Fruit fly (Drosophila melanogaster) whole organism, embryonic: Measurements from ENCODE around the gene L2HGDH.

Source experiments
- B-H1 ChIP-seq: fragments of 200-800 bp; sonication (Bioruptor generic); IDR thresholded peaks from 3 replicates; pipeline ENCODE4 v1.3.6; 2022; ENCODE audit warnings: missing biosample characterization, missing genetic modification characterization
- CG10267 ChIP-seq: fragments of 200-800 bp; sonication (Bioruptor generic); optimal IDR thresholded peaks from 2 replicates; lab custom pipeline; 2018; ENCODE audit warnings: missing biosample characterization, mild to moderate bottlenecking, missing genetic modification characterization, moderate library complexity
- CG10366 ChIP-seq: fragments of 200-800 bp; sonication (Bioruptor generic); IDR thresholded peaks from 2 replicates; pipeline ENCODE4 v1.3.6; 2022; ENCODE audit warnings: missing biosample characterization, missing genetic modification characterization
- CG11247 ChIP-seq: fragments of 200-800 bp; sonication (Bioruptor generic); IDR thresholded peaks from 2 replicates; pipeline ENCODE4 v1.3.6; 2022; ENCODE audit warnings: missing biosample characterization, missing genetic modification characterization
- CG11723 ChIP-seq: fragments of 200-800 bp; sonication (Bioruptor generic); optimal IDR thresholded peaks from 2 replicates; lab custom pipeline; 2017; ENCODE audit warnings: missing biosample characterization, mild to moderate bottlenecking, missing genetic modification characterization
- CG12769 ChIP-seq: fragments of 200-800 bp; sonication (Bioruptor generic); optimal IDR thresholded peaks from 2 replicates; lab custom pipeline; 2019; ENCODE audit warnings: missing biosample characterization, mild to moderate bottlenecking, missing genetic modification characterization, moderate library complexity
- CG13287 ChIP-seq: fragments of 200-800 bp; sonication (Bioruptor generic); IDR thresholded peaks from 2 replicates; pipeline ENCODE4 v1.3.6; 2022; ENCODE audit warnings: missing biosample characterization, missing genetic modification characterization; ENCODE audit not compliant: partially characterized antibody
- CG13775 ChIP-seq: fragments of 200-800 bp; sonication (Bioruptor generic); optimal IDR thresholded peaks from 3 replicates; lab custom pipeline; 2017; ENCODE audit warnings: missing biosample characterization, mild to moderate bottlenecking, missing genetic modification characterization
- CG14014 ChIP-seq: fragments of 200-800 bp; sonication (Bioruptor generic); IDR thresholded peaks from 2 replicates; pipeline ENCODE4 v1.3.6; 2022; ENCODE audit warnings: missing biosample characterization, missing genetic modification characterization
- CG15011 ChIP-seq: fragments of 200-800 bp; sonication (Bioruptor generic); optimal IDR thresholded peaks from 3 replicates; lab custom pipeline; 2018; ENCODE audit warnings: missing biosample characterization, mild to moderate bottlenecking, missing genetic modification characterization
- CG16779 ChIP-seq: fragments of 200-800 bp; sonication (Bioruptor generic); IDR thresholded peaks from 2 replicates; pipeline ENCODE4 v1.3.6; 2022; ENCODE audit warnings: missing biosample characterization, missing genetic modification characterization
- CG17328 ChIP-seq: fragments of 200-800 bp; sonication (Bioruptor generic); IDR thresholded peaks from 2 replicates; pipeline ENCODE4 v1.3.6; 2022; ENCODE audit warnings: missing biosample characterization, missing genetic modification characterization
- CG17385 ChIP-seq: fragments of 200-800 bp; sonication (Bioruptor generic); optimal IDR thresholded peaks from 3 replicates; lab custom pipeline; 2018; ENCODE audit warnings: missing biosample characterization, mild to moderate bottlenecking, missing genetic modification characterization
- CG18476 ChIP-seq: fragments of 200-800 bp; sonication (Bioruptor generic); optimal IDR thresholded peaks from 2 replicates; lab custom pipeline; 2016; ENCODE audit warnings: missing biosample characterization, mild to moderate bottlenecking, missing genetic modification characterization
- CG18619 ChIP-seq: fragments of 200-800 bp; sonication (Bioruptor generic); optimal IDR thresholded peaks from 3 replicates; lab custom pipeline; 2017; ENCODE audit warnings: missing biosample characterization, mild to moderate bottlenecking, missing genetic modification characterization
- CG18764 ChIP-seq: fragments of 200-800 bp; sonication (Bioruptor generic); optimal IDR thresholded peaks from 3 replicates; lab custom pipeline; 2016; ENCODE audit warnings: missing biosample characterization, missing genetic modification characterization
- CG2875 ChIP-seq: fragments of 200-800 bp; sonication (Bioruptor generic); optimal IDR thresholded peaks from 2 replicates; lab custom pipeline; 2017; ENCODE audit warnings: missing biosample characterization, mild to moderate bottlenecking, missing genetic modification characterization, missing genetic modification reagents
- CG30431 ChIP-seq: fragments of 200-800 bp; sonication (Bioruptor generic); optimal IDR thresholded peaks from 2 replicates; lab custom pipeline; 2017; ENCODE audit warnings: missing biosample characterization, missing genetic modification characterization
- CG31388 ChIP-seq: fragments of 200-800 bp; sonication (Bioruptor generic); optimal IDR thresholded peaks from 2 replicates; lab custom pipeline; 2016; ENCODE audit warnings: missing biosample characterization, missing genetic modification characterization
- CG32772 ChIP-seq: fragments of 200-800 bp; sonication (Bioruptor generic); IDR thresholded peaks from 2 replicates; pipeline ENCODE4 v1.3.6; 2022; ENCODE audit warnings: missing biosample characterization, missing genetic modification characterization
- CG3281 ChIP-seq: fragments of 200-800 bp; sonication (Bioruptor generic); optimal IDR thresholded peaks from 3 replicates; lab custom pipeline; 2017; ENCODE audit warnings: missing biosample characterization, mild to moderate bottlenecking, missing genetic modification characterization
- CG3995 ChIP-seq: fragments of 200-800 bp; sonication (Bioruptor generic); optimal IDR thresholded peaks from 3 replicates; lab custom pipeline; 2016; ENCODE audit warnings: missing biosample characterization, missing genetic modification characterization
- CG4404 ChIP-seq: fragments of 200-800 bp; sonication (Bioruptor generic); IDR thresholded peaks from 2 replicates; pipeline ENCODE4 v1.3.6; 2022; ENCODE audit warnings: missing biosample characterization, missing genetic modification characterization
- CG5953 ChIP-seq: fragments of 200-800 bp; sonication (Bioruptor generic); IDR thresholded peaks from 2 replicates; pipeline ENCODE4 v1.3.6; 2022; ENCODE audit warnings: missing biosample characterization, missing genetic modification characterization
- CG8765 ChIP-seq: fragments of 200-800 bp; sonication (Bioruptor generic); IDR thresholded peaks from 2 replicates; pipeline ENCODE4 v1.3.6; 2022; ENCODE audit warnings: missing biosample characterization, missing genetic modification characterization
- CG9817 ChIP-seq: fragments of 200-800 bp; sonication (Bioruptor generic); optimal IDR thresholded peaks from 2 replicates; lab custom pipeline; 2018; ENCODE audit warnings: missing biosample characterization, mild to moderate bottlenecking, missing genetic modification characterization, moderate library complexity
- D19A ChIP-seq: fragments of 200-800 bp; optimal IDR thresholded peaks from 3 replicates; lab custom pipeline; 2019; ENCODE audit warnings: missing biosample characterization, mild to moderate bottlenecking, missing genetic modification characterization, moderate library complexity
- Dbx ChIP-seq: fragments of 200-800 bp; sonication (Bioruptor generic); IDR thresholded peaks from 3 replicates; pipeline ENCODE4 v1.3.6; 2022; ENCODE audit warnings: missing biosample characterization, missing genetic modification characterization
- Dfd ChIP-seq, 2 experiments: fragments of >200 bp; optimal IDR thresholded peaks; 2 replicates each; lab custom pipeline; 2017; ENCODE audit warnings: missing biosample characterization in 2 of 2, missing genetic modification characterization in 2 of 2
- Dip2 ChIP-seq: fragments of 200-800 bp; sonication (Bioruptor generic); IDR thresholded peaks from 2 replicates; pipeline ENCODE4 v1.3.6; 2022; ENCODE audit warnings: missing biosample characterization, missing genetic modification characterization
- Dref ChIP-seq: fragments of 200-800 bp; sonication (Bioruptor generic); IDR thresholded peaks from 2 replicates; pipeline ENCODE4 v1.3.6; 2022; ENCODE audit warnings: missing biosample characterization, missing genetic modification characterization
- ERR ChIP-seq: fragments of 200-800 bp; sonication (Bioruptor generic); optimal IDR thresholded peaks from 2 replicates; lab custom pipeline; 2016; ENCODE audit warnings: missing biosample characterization, missing genetic modification characterization
- Gsc ChIP-seq: fragments of 200-800 bp; sonication (Bioruptor generic); IDR thresholded peaks from 2 replicates; pipeline ENCODE4 v1.3.6; 2022; ENCODE audit warnings: missing biosample characterization, missing genetic modification characterization
- Myb ChIP-seq: fragments of 200-800 bp; sonication (Bioruptor generic); optimal IDR thresholded peaks from 2 replicates; lab custom pipeline; 2016; ENCODE audit warnings: missing biosample characterization, missing genetic modification characterization
- Nf-YB ChIP-seq: fragments of 200-800 bp; sonication (Bioruptor generic); optimal IDR thresholded peaks from 3 replicates; lab custom pipeline; 2019; ENCODE audit warnings: missing biosample characterization, mild to moderate bottlenecking, missing genetic modification characterization, moderate library complexity
- Vsx1 ChIP-seq: fragments of 200-800 bp; sonication (Bioruptor generic); optimal IDR thresholded peaks from 2 replicates; lab custom pipeline; 2017; ENCODE audit warnings: missing biosample characterization, mild to moderate bottlenecking, missing genetic modification characterization, missing genetic modification reagents
- ara ChIP-seq: fragments of 200-800 bp; sonication (Bioruptor generic); IDR thresholded peaks from 2 replicates; pipeline ENCODE4 v1.3.6; 2022; ENCODE audit warnings: missing biosample characterization, missing genetic modification characterization
- bab2 ChIP-seq: fragments of 200-800 bp; sonication (Bioruptor generic); optimal IDR thresholded peaks from 2 replicates; lab custom pipeline; 2016; ENCODE audit warnings: missing biosample characterization, missing genetic modification characterization
- chm ChIP-seq: fragments of 200-800 bp; sonication (Bioruptor generic); IDR thresholded peaks from 2 replicates; pipeline ENCODE4 v1.3.6; 2022; ENCODE audit warnings: missing biosample characterization, missing genetic modification characterization
- esg ChIP-seq: fragments of 200-800 bp; sonication (Bioruptor generic); conservative IDR thresholded peaks from 2 replicates; pipeline ENCODE4 v1.3.6; 2022; ENCODE audit warnings: missing biosample characterization, missing genetic modification characterization
- fru ChIP-seq: fragments of >200 bp; optimal IDR thresholded peaks from 2 replicates; lab custom pipeline; 2017
- gfzf ChIP-seq: fragments of 200-800 bp; sonication (Bioruptor generic); optimal IDR thresholded peaks from 2 replicates; lab custom pipeline; 2016; ENCODE audit warnings: missing biosample characterization, mild to moderate bottlenecking, missing genetic modification characterization, moderate library complexity
- gro ChIP-seq: fragments of 200-800 bp; sonication (Bioruptor generic); optimal IDR thresholded peaks from 2 replicates; lab custom pipeline; 2016; ENCODE audit warnings: missing biosample characterization, missing genetic modification characterization
- ken ChIP-seq: fragments of 200-800 bp; sonication (Bioruptor generic); IDR thresholded peaks from 3 replicates; pipeline ENCODE4 v1.3.6; 2022; ENCODE audit warnings: missing biosample characterization, missing genetic modification characterization
- lmd ChIP-seq: fragments of 200-800 bp; sonication (Bioruptor generic); IDR thresholded peaks from 2 replicates; pipeline ENCODE4 v1.3.6; 2022; ENCODE audit warnings: missing biosample characterization, missing genetic modification characterization
- lola ChIP-seq, 3 experiments: fragments of >200 bp in 2 of 3; fragments of 200-800 bp in 1 of 3; sonication (Bioruptor generic) in 1 of 3; optimal IDR thresholded peaks; 2 replicates each; lab custom pipeline; 2017 to 2019; ENCODE audit warnings: missing biosample characterization in 3 of 3, missing genetic modification characterization in 3 of 3, mild to moderate bottlenecking in 1 of 3, moderate library complexity in 1 of 3
- mld ChIP-seq: fragments of 200-800 bp; sonication (Bioruptor generic); IDR thresholded peaks from 3 replicates; pipeline ENCODE4 v1.3.6; 2022; ENCODE audit warnings: missing biosample characterization, missing genetic modification characterization; ENCODE audit not compliant: partially characterized antibody
- oc ChIP-seq: fragments of 200-800 bp; sonication (Bioruptor generic); optimal IDR thresholded peaks from 2 replicates; lab custom pipeline; 2018; ENCODE audit warnings: missing biosample characterization, mild to moderate bottlenecking, missing genetic modification characterization, moderate library complexity
- tap ChIP-seq: fragments of 200-800 bp; optimal IDR thresholded peaks from 3 replicates; lab custom pipeline; 2019; ENCODE audit warnings: missing biosample characterization, mild to moderate bottlenecking, missing genetic modification characterization, moderate library complexity
- tgo ChIP-seq: fragments of 200-800 bp; sonication (Bioruptor generic); IDR thresholded peaks from 3 replicates; pipeline ENCODE4 v1.3.6; 2022; ENCODE audit warnings: missing biosample characterization, missing genetic modification characterization
- trem ChIP-seq: fragments of 200-800 bp; optimal IDR thresholded peaks from 3 replicates; lab custom pipeline; 2019; ENCODE audit warnings: missing biosample characterization, mild to moderate bottlenecking, missing genetic modification characterization, moderate library complexity
- z ChIP-seq: fragments of 200-800 bp; sonication (Bioruptor generic); IDR thresholded peaks from 3 replicates; pipeline ENCODE4 v1.3.6; 2022; ENCODE audit warnings: missing biosample characterization, missing genetic modification characterization

L2HGDH gene

dm6 chr2L:18966844-18967243, 7.4 kb downstream of the L2HGDH start (continued):
- 0 out of 3 replicates have a peak, but pooled peaks have one; percentile 14 for TF ChIP-seq ken (GFP tag; lab: Robert Waterston, UW)
- TF ChIP-seq CG5953 (GFP tag; lab: Robert Waterston, UW) = no peak
- TF ChIP-seq ara (GFP tag; lab: Robert Waterston, UW) = no peak
- TF ChIP-seq CG3281 (GFP tag; lab: Kevin White, UChicago) = peak; percentile 71
- TF ChIP-seq Dref = no peak
- TF ChIP-seq chm (GFP tag; lab: Robert Waterston, UW) = no peak
- no peak for TF ChIP-seq CG18764
- peak; percentile 33; the same call in 1 of the 2 replicates for TF ChIP-seq CG10366 (GFP tag; lab: Robert Waterston, UW)
- TF ChIP-seq CG4404 (GFP tag; lab: Robert Waterston, UW) = no peak
- peak; percentile 51; the same call in 1 of the 2 replicates for TF ChIP-seq CG14014 (GFP tag; lab: Robert Waterston, UW)
- peak; percentile 40; the same call in 1 of the 2 replicates for TF ChIP-seq CG32772 (GFP tag; lab: Robert Waterston, UW)
- TF ChIP-seq CG16779 (GFP tag; lab: Robert Waterston, UW) = no peak
- TF ChIP-seq Myb (GFP tag; lab: Kevin White, UChicago) = no peak
- TF ChIP-seq Nf-YB (GFP tag; lab: Kevin White, UChicago) = no peak
- TF ChIP-seq esg = peak; percentile 40; the same call in 1 of the 2 replicates
- no peak for TF ChIP-seq Gsc
- no peak for TF ChIP-seq CG13287 (GFP tag; lab: Robert Waterston, UW)
- no peak for TF ChIP-seq ERR
- no peak for TF ChIP-seq fru (lab: Kevin White, UChicago)
- peak; percentile 62; the same call in 1 of the 3 replicates for TF ChIP-seq Dbx (GFP tag; lab: Robert Waterston, UW)
- no peak for TF ChIP-seq z (GFP tag; lab: Robert Waterston, UW)
- no peak for TF ChIP-seq CG17385 (GFP tag; lab: Kevin White, UChicago)
- no peak for TF ChIP-seq CG12769 (tag; lab: Kevin White, UChicago)
- peak; percentile 48; the same call in 1 of the 2 replicates for TF ChIP-seq lmd (GFP tag; lab: Robert Waterston, UW)
- no peak for TF ChIP-seq mld
- no peak for TF ChIP-seq oc (tag; lab: Kevin White, UChicago)
- TF ChIP-seq CG11247 (GFP tag; lab: Robert Waterston, UW) = no peak
- TF ChIP-seq CG30431 (GFP tag; lab: Kevin White, UChicago) = no peak
- 0 out of 3 replicates have a peak, but pooled peaks have one; percentile 20 for TF ChIP-seq B-H1 (GFP tag; lab: Robert Waterston, UW)
- no peak for TF ChIP-seq trem
- TF ChIP-seq bab2 (GFP tag; lab: Kevin White, UChicago) = no peak
- no peak for TF ChIP-seq gro
- TF ChIP-seq Dfd (GFP tag; optimal IDR thresholded peaks at IDR 0.05; lab: Kevin White, UChicago) = no peak
- TF ChIP-seq tgo (GFP tag; lab: Robert Waterston, UW) = peak; percentile 65
- no peak for TF ChIP-seq Vsx1
- TF ChIP-seq CG18619 = no peak
- TF ChIP-seq lola (GFP tag; optimal IDR thresholded peaks at IDR 0.05; lab: Kevin White, UChicago) = no peak
- TF ChIP-seq gfzf (GFP tag; lab: Kevin White, UChicago) = no peak
- TF ChIP-seq Dip2 (GFP tag; lab: Robert Waterston, UW) = no peak
- no peak for TF ChIP-seq CG17328
- TF ChIP-seq CG13775 (GFP tag; lab: Kevin White, UChicago) = peak; percentile 24
- TF ChIP-seq CG10267 (tag; lab: Kevin White, UChicago) = peak; percentile 3
- TF ChIP-seq CG11723 (GFP tag; lab: Kevin White, UChicago) = no peak
- TF ChIP-seq CG9817 (tag; lab: Kevin White, UChicago) = peak; percentile 51
- no peak for TF ChIP-seq CG18476 (GFP tag; lab: Kevin White, UChicago)
- peak; percentile 52 for TF ChIP-seq tap (tag; lab: Kevin White, UChicago)
- no peak for TF ChIP-seq CG15011 (GFP tag; lab: Kevin White, UChicago)
- no peak for TF ChIP-seq CG2875 (GFP tag; lab: Kevin White, UChicago)
- TF ChIP-seq D19A (tag; lab: Kevin White, UChicago) = peak; percentile 30
- TF ChIP-seq CG31388 (GFP tag; lab: Kevin White, UChicago) = no peak
- TF ChIP-seq CG3995 (GFP tag; lab: Kevin White, UChicago) = no peak
- no peak for TF ChIP-seq CG8765 (GFP tag; lab: Robert Waterston, UW)
